Worm (Caenorhabditis elegans) whole organism, L1 larva: ENCODE data around the gene umps-1.

Experiments used
- Y116A8C.19 ChIP-seq: sonication (generic microtip); optimal IDR thresholded peaks from 2 replicates; lab custom pipeline; 2016; ENCODE audit warnings: missing compliant biosample characterization, missing genetic modification characterization, borderline replicate concordance
- aha-1 ChIP-seq: fragments of 150-350 bp; optimal IDR thresholded peaks from 2 replicates; lab custom pipeline; 2014; ENCODE audit warnings: missing biosample characterization, missing genetic modification characterization
- ama-1 ChIP-seq: fragments of 150-350 bp; optimal IDR thresholded peaks from 2 replicates; lab custom pipeline; 2014
- blmp-1 ChIP-seq: fragments of 150-350 bp; optimal IDR thresholded peaks from 2 replicates; lab custom pipeline; 2014; ENCODE audit warnings: missing biosample characterization, missing genetic modification characterization
- ceh-63 ChIP-seq: fragments of 200-800 bp; sonication (Bioruptor generic); optimal IDR thresholded peaks from 2 replicates; lab custom pipeline; 2018; ENCODE audit warnings: mild to moderate bottlenecking, missing genetic modification characterization, missing compliant biosample characterization
- ceh-8 ChIP-seq: fragments of 200-800 bp; sonication (Bioruptor generic); optimal IDR thresholded peaks from 2 replicates; lab custom pipeline; 2018; ENCODE audit warnings: mild to moderate bottlenecking, missing genetic modification characterization, moderate library complexity, missing compliant biosample characterization
- ceh-82 ChIP-seq, 3 experiments: fragments of 150-350 bp in 1 of 3; sonication (generic microtip) in 2 of 3; optimal IDR thresholded peaks; 2 replicates each; lab custom pipeline; 2014 to 2017; ENCODE audit warnings: missing biosample characterization in 3 of 3, missing genetic modification characterization in 3 of 3
- dpl-1 ChIP-seq, 3 experiments: fragments of 150-350 bp in 2 of 3; sonication (generic microtip) in 1 of 3; optimal IDR thresholded peaks; 2 replicates each; lab custom pipeline; 2014 to 2017; ENCODE audit warnings: missing biosample characterization in 3 of 3, missing genetic modification characterization in 3 of 3, missing genetic modification reagents in 3 of 3
- dsc-1 ChIP-seq: sonication (generic microtip); optimal IDR thresholded peaks from 2 replicates; lab custom pipeline; 2016; ENCODE audit warnings: mild to moderate bottlenecking, missing genetic modification characterization, missing compliant biosample characterization
- efl-1 ChIP-seq, 4 experiments: fragments of 150-350 bp; optimal IDR thresholded peaks in 3 of 4; peaks in 1 of 4; 1 replicate in 1 of 4; 2 replicates in 3 of 4; lab custom pipeline; 2014; ENCODE audit warnings: missing biosample characterization in 2 of 4, missing genetic modification characterization in 2 of 4, missing genetic modification reagents in 2 of 4
- egl-13 ChIP-seq: sonication (generic microtip); optimal IDR thresholded peaks from 2 replicates; lab custom pipeline; 2016; ENCODE audit warnings: missing genotype, missing genetic modification reagents, missing genetic modification characterization, missing compliant biosample characterization
- elt-3 ChIP-seq, 6 experiments: fragments of 150-350 bp in 1 of 6; sonication (generic microtip); optimal IDR thresholded peaks; 2 replicates each; lab custom pipeline; 2017 to 2018; ENCODE audit warnings: missing biosample characterization in 6 of 6, missing genetic modification characterization in 6 of 6, inconsistent platforms in 1 of 6
- fkh-10 ChIP-seq: sonication (generic microtip); optimal IDR thresholded peaks from 2 replicates; lab custom pipeline; 2017; ENCODE audit warnings: missing biosample characterization, missing genetic modification reagents, missing genetic modification characterization
- fkh-4 ChIP-seq: sonication (generic microtip); optimal IDR thresholded peaks from 2 replicates; lab custom pipeline; 2016; ENCODE audit warnings: missing compliant biosample characterization, missing genetic modification characterization, borderline replicate concordance
- irx-1 ChIP-seq: sonication (generic microtip); optimal IDR thresholded peaks from 2 replicates; lab custom pipeline; 2016; ENCODE audit warnings: missing genetic modification characterization, missing compliant biosample characterization
- lin-14 ChIP-seq: fragments of 200-800 bp; sonication (Bioruptor generic); optimal IDR thresholded peaks from 2 replicates; lab custom pipeline; 2018; ENCODE audit warnings: mild to moderate bottlenecking, missing genetic modification characterization, moderate library complexity, missing compliant biosample characterization
- lin-15B ChIP-seq: fragments of 150-350 bp; sonication (generic microtip); optimal IDR thresholded peaks from 3 replicates; lab custom pipeline; 2014; ENCODE audit warnings: missing biosample characterization, missing genetic modification characterization
- lin-35 ChIP-seq, 2 experiments: fragments of 150-350 bp; optimal IDR thresholded peaks; 2 replicates each; lab custom pipeline; 2014; ENCODE audit warnings: missing biosample characterization in 2 of 2, missing genetic modification characterization in 2 of 2, missing genetic modification reagents in 2 of 2
- lsy-2 ChIP-seq, 2 experiments: fragments of 150-350 bp; optimal IDR thresholded peaks; 2 replicates each; lab custom pipeline; 2014; ENCODE audit warnings: missing biosample characterization in 2 of 2, missing genetic modification characterization in 2 of 2
- mef-2 ChIP-seq: fragments of 150-350 bp; optimal IDR thresholded peaks from 2 replicates; lab custom pipeline; 2014; ENCODE audit warnings: missing biosample characterization, missing genetic modification characterization
- mep-1 ChIP-seq: fragments of 150-350 bp; optimal IDR thresholded peaks from 2 replicates; lab custom pipeline; 2014; ENCODE audit warnings: missing biosample characterization, missing genetic modification characterization
- nhr-11 ChIP-seq: fragments of 150-350 bp; optimal IDR thresholded peaks from 2 replicates; lab custom pipeline; 2014; ENCODE audit warnings: missing biosample characterization, missing genetic modification characterization
- nhr-19 ChIP-seq: fragments of 200-800 bp; sonication (Bioruptor generic); conservative IDR thresholded peaks from 2 replicates; pipeline ENCODE4 v1.3.6; 2022; ENCODE audit warnings: missing genetic modification characterization, missing compliant biosample characterization
- nhr-20 ChIP-seq: sonication (generic microtip); optimal IDR thresholded peaks from 2 replicates; lab custom pipeline; 2016; ENCODE audit warnings: mild to moderate bottlenecking, missing genetic modification characterization, missing compliant biosample characterization
- nhr-237 ChIP-seq: fragments of 150-350 bp; optimal IDR thresholded peaks from 2 replicates; lab custom pipeline; 2014; ENCODE audit warnings: missing biosample characterization, missing genetic modification characterization
- nhr-28 ChIP-seq: fragments of 150-350 bp; optimal IDR thresholded peaks from 2 replicates; lab custom pipeline; 2014; ENCODE audit warnings: missing biosample characterization, missing genetic modification characterization
- nhr-85 ChIP-seq: sonication (generic microtip); peaks from one replicate; lab custom pipeline; 2016; ENCODE audit warnings: missing genetic modification characterization, inconsistent platforms, missing compliant biosample characterization
- pqm-1 ChIP-seq: sonication (generic microtip); optimal IDR thresholded peaks from 3 replicates; lab custom pipeline; 2017; ENCODE audit warnings: missing biosample characterization, missing genetic modification characterization
- rnt-1 ChIP-seq: sonication (generic microtip); optimal IDR thresholded peaks from 2 replicates; lab custom pipeline; 2016; ENCODE audit warnings: mild to moderate bottlenecking, missing genetic modification characterization, moderate library complexity, missing compliant biosample characterization
- snu-23 ChIP-seq: sonication (generic microtip); optimal IDR thresholded peaks from 2 replicates; lab custom pipeline; 2016; ENCODE audit warnings: missing genetic modification characterization, missing compliant biosample characterization
- swsn-7 ChIP-seq: sonication (generic microtip); optimal IDR thresholded peaks from 2 replicates; lab custom pipeline; 2016; ENCODE audit warnings: missing genetic modification characterization, missing compliant biosample characterization
- tbx-2 ChIP-seq: sonication (generic microtip); optimal IDR thresholded peaks from 2 replicates; lab custom pipeline; 2016; ENCODE audit warnings: missing genetic modification characterization, missing compliant biosample characterization
- unc-30 ChIP-seq: sonication (generic microtip); optimal IDR thresholded peaks from 2 replicates; lab custom pipeline; 2017; ENCODE audit warnings: missing biosample characterization, missing genetic modification characterization
- ztf-11 ChIP-seq, 2 experiments: sonication (generic microtip); optimal IDR thresholded peaks; 2 replicates each; lab custom pipeline; 2016 to 2017; ENCODE audit warnings: missing genetic modification characterization in 2 of 2, missing biosample characterization in 1 of 2, missing compliant biosample characterization in 1 of 2

umps-1 gene

ce11 chrIII:10383804-10384203 lies 26.4 kb upstream of the umps-1 start:
- TF ChIP-seq efl-1 (optimal IDR thresholded peaks at IDR 0.05; lab: Kevin White, UChicago) (no peak), efl-1 (GFP tag; optimal IDR thresholded peaks at IDR 0.05 in 1 of 2; lab: Kevin White, UChicago) (peak in 1 of 2 experiments; percentile 15), ceh-8 (GFP tag; lab: Kevin White, UChicago) (no peak)

ce11 chrIII:10381473-10381872 lies 24.0 kb upstream of the umps-1 start, which contains the start of gene C38H2.2:
Gene C38H2.2, plus strand, starts transcription at chrIII:10381773.
- no peak for TF ChIP-seq aha-1 (tag; lab: Kevin White, UChicago)
- TF ChIP-seq pqm-1 (tag; lab: Kevin White, UChicago), result no peak
- TF ChIP-seq blmp-1 (tag; lab: Kevin White, UChicago), result no peak
- TF ChIP-seq dsc-1 (tag; lab: Kevin White, UChicago), result no peak
- TF ChIP-seq ztf-11 (tag; optimal IDR thresholded peaks at IDR 0.05; lab: Kevin White, UChicago), result no peak
- TF ChIP-seq unc-30 (tag; lab: Kevin White, UChicago), result no peak
- no peak for TF ChIP-seq tbx-2 (tag; lab: Kevin White, UChicago)
- TF ChIP-seq irx-1 (tag; lab: Kevin White, UChicago), result no peak
- no peak for TF ChIP-seq fkh-10 (GFP tag; lab: Kevin White, UChicago)
- no peak for TF ChIP-seq swsn-7 (tag; lab: Kevin White, UChicago)
- TF ChIP-seq, all 84 proteins: peak for 0

- TF ChIP-seq ztf-11 (tag; optimal IDR thresholded peaks at IDR 0.05; lab: Kevin White, UChicago) (no peak), dpl-1 (GFP tag; optimal IDR thresholded peaks at IDR 0.05; lab: Kevin White, UChicago) (peak in 1 of 3 experiments; percentile 9), lin-35 (GFP tag; optimal IDR thresholded peaks at IDR 0.05; lab: Kevin White, UChicago) (peak in 1 of 2 experiments; percentile 11), mep-1 (tag; lab: Kevin White, UChicago) (peak; percentile 35), ceh-82 (tag; optimal IDR thresholded peaks at IDR 0.05; lab: Kevin White, UChicago) (peak in 1 of 3 experiments; percentile 9), lsy-2 (tag; optimal IDR thresholded peaks at IDR 0.05; lab: Kevin White, UChicago) (peak; percentile 17 to 19), nhr-237 (tag; lab: Kevin White, UChicago) (no peak), fkh-4 (tag; lab: Kevin White, UChicago) (no peak), nhr-85 (peak; percentile 43), blmp-1 (tag; lab: Kevin White, UChicago) (peak; percentile 84), swsn-7 (tag; lab: Kevin White, UChicago) (peak; percentile 16), lin-15B (no peak), nhr-20 (tag; lab: Kevin White, UChicago) (no peak), snu-23 (GFP tag; lab: Kevin White, UChicago) (peak; percentile 23), lin-14 (GFP tag; lab: Kevin White, UChicago) (peak; percentile 62), egl-13 (tag; lab: Kevin White, UChicago) (no peak), efl-1 (optimal IDR thresholded peaks at IDR 0.05; lab: Kevin White, UChicago) (peak; percentile 30 to 38), efl-1 (GFP tag; optimal IDR thresholded peaks at IDR 0.05 in 1 of 2; lab: Kevin White, UChicago) (peak; percentile 17 to 85), unc-30 (tag; lab: Kevin White, UChicago) (no peak), elt-3 (tag; optimal IDR thresholded peaks at IDR 0.05; lab: Kevin White, UChicago) (no peak), Y116A8C.19 (tag; lab: Kevin White, UChicago) (no peak), nhr-28 (no peak), ama-1 (lab: Kevin White, UChicago) (no peak), ceh-63 (GFP tag; lab: Kevin White, UChicago) (no peak)
- TF ChIP-seq, all 84 proteins: peak for 11
These were observed 23.2 kb upstream of the umps-1 start for ce11 chrIII:10380640-10381039.

ce11 chrIII:10379632-10380031 lies 22.2 kb upstream of the umps-1 start:
- TF ChIP-seq rnt-1 (peak; percentile 0), mef-2 (no peak), efl-1 (optimal IDR thresholded peaks at IDR 0.05; lab: Kevin White, UChicago) (peak in 1 of 2 experiments; percentile 21), efl-1 (GFP tag; optimal IDR thresholded peaks at IDR 0.05 in 1 of 2; lab: Kevin White, UChicago) (peak in 1 of 2 experiments; percentile 5), lin-14 (GFP tag; lab: Kevin White, UChicago) (peak; percentile 71), ceh-82 (tag; optimal IDR thresholded peaks at IDR 0.05; lab: Kevin White, UChicago) (no peak), nhr-11 (no peak), nhr-19 (no peak)
